Worm (Caenorhabditis elegans) whole organism, late embryonic: Measurements from ENCODE around the gene R11D1.4.

Experiments used
- F13H6.1 ChIP-seq: sonication (generic microtip); optimal IDR thresholded peaks from 2 replicates; lab custom pipeline; 2016; ENCODE audit warnings: missing genetic modification characterization, missing compliant biosample characterization
- K02D7.2 ChIP-seq: sonication (generic microtip); optimal IDR thresholded peaks from 2 replicates; lab custom pipeline; 2017; ENCODE audit warnings: mild to moderate bottlenecking, missing genetic modification characterization, missing compliant biosample characterization
- K09A11.1 ChIP-seq: sonication (generic microtip); optimal IDR thresholded peaks from 2 replicates; lab custom pipeline; 2017; ENCODE audit warnings: antibody characterized with exemption, mild to moderate bottlenecking, missing genetic modification characterization, missing compliant biosample characterization; ENCODE audit not compliant: insufficient read depth
- T23F11.4 ChIP-seq: fragments of 200-800 bp; sonication (Bioruptor generic); optimal IDR thresholded peaks from 2 replicates; lab custom pipeline; 2018; ENCODE audit warnings: mild to moderate bottlenecking, missing genetic modification characterization, missing compliant biosample characterization
- Y22D7AL.16 ChIP-seq: sonication (generic microtip); optimal IDR thresholded peaks from 2 replicates; lab custom pipeline; 2016; ENCODE audit warnings: missing genetic modification characterization, missing compliant biosample characterization
- ahr-1 ChIP-seq: sonication (generic microtip); optimal IDR thresholded peaks from 2 replicates; lab custom pipeline; 2016; ENCODE audit warnings: missing genetic modification characterization, missing compliant biosample characterization
- ceh-19 ChIP-seq: fragments of 200-800 bp; sonication (Bioruptor generic); optimal IDR thresholded peaks from 2 replicates; lab custom pipeline; 2018; ENCODE audit warnings: mild to moderate bottlenecking, missing genetic modification characterization, missing compliant biosample characterization
- ceh-31 ChIP-seq: sonication (generic microtip); optimal IDR thresholded peaks from 2 replicates; lab custom pipeline; 2016; ENCODE audit warnings: missing genetic modification characterization, missing compliant biosample characterization
- ceh-45 ChIP-seq: fragments of 200-800 bp; sonication (Bioruptor generic); IDR thresholded peaks from 2 replicates; pipeline ENCODE4 v1.3.6; 2022; ENCODE audit warnings: missing genetic modification reagents, missing genetic modification characterization, missing compliant biosample characterization
- ceh-48 ChIP-seq: sonication (generic microtip); optimal IDR thresholded peaks from 2 replicates; lab custom pipeline; 2016; ENCODE audit warnings: missing genetic modification characterization, inconsistent platforms, missing compliant biosample characterization
- ceh-9 ChIP-seq: sonication (generic microtip); optimal IDR thresholded peaks from 2 replicates; lab custom pipeline; 2016; ENCODE audit warnings: mild to moderate bottlenecking, missing genetic modification characterization, inconsistent platforms, missing compliant biosample characterization
- dmd-4 ChIP-seq: sonication (generic microtip); optimal IDR thresholded peaks from 2 replicates; lab custom pipeline; 2016; ENCODE audit warnings: borderline replicate concordance, missing genetic modification characterization, missing compliant biosample characterization
- dve-1 ChIP-seq: sonication (generic microtip); optimal IDR thresholded peaks from 2 replicates; lab custom pipeline; 2017; ENCODE audit warnings: antibody characterized with exemption, mild to moderate bottlenecking, missing genetic modification characterization, missing compliant biosample characterization
- elt-2 ChIP-seq: sonication (generic microtip); optimal IDR thresholded peaks from 2 replicates; lab custom pipeline; 2016; ENCODE audit warnings: missing genetic modification reagents, missing genetic modification characterization, missing compliant biosample characterization
- ets-4 ChIP-seq: sonication (generic microtip); optimal IDR thresholded peaks from 2 replicates; lab custom pipeline; 2016; ENCODE audit warnings: missing genetic modification characterization, missing compliant biosample characterization
- fax-1 ChIP-seq: sonication (generic microtip); optimal IDR thresholded peaks from 2 replicates; lab custom pipeline; 2016; ENCODE audit warnings: missing genotype, missing genetic modification characterization, missing compliant biosample characterization
- hlh-15 ChIP-seq: sonication (generic microtip); optimal IDR thresholded peaks from 2 replicates; lab custom pipeline; 2016; ENCODE audit warnings: missing genetic modification characterization, missing compliant biosample characterization
- hlh-6 ChIP-seq: sonication (generic microtip); optimal IDR thresholded peaks from 2 replicates; lab custom pipeline; 2016; ENCODE audit warnings: missing genotype, missing genetic modification characterization, missing compliant biosample characterization
- hlh-8 ChIP-seq: sonication (generic microtip); optimal IDR thresholded peaks from 2 replicates; lab custom pipeline; 2016; ENCODE audit warnings: missing genotype, missing genetic modification characterization, missing compliant biosample characterization
- nhr-232 ChIP-seq: sonication (generic microtip); optimal IDR thresholded peaks from 2 replicates; lab custom pipeline; 2016; ENCODE audit warnings: missing genetic modification characterization, missing compliant biosample characterization
- pag-3 ChIP-seq: sonication (generic microtip); optimal IDR thresholded peaks from 2 replicates; lab custom pipeline; 2016; ENCODE audit warnings: missing compliant biosample characterization, missing genetic modification characterization, borderline replicate concordance
- pat-9 ChIP-seq: fragments of 200-800 bp; sonication (Bioruptor generic); optimal IDR thresholded peaks from 2 replicates; lab custom pipeline; 2018; ENCODE audit warnings: mild to moderate bottlenecking, missing genetic modification characterization, moderate library complexity, missing compliant biosample characterization
- pha-2 ChIP-seq: sonication (generic microtip); optimal IDR thresholded peaks from 2 replicates; lab custom pipeline; 2017; ENCODE audit warnings: mild to moderate bottlenecking, missing genetic modification characterization, missing compliant biosample characterization
- pha-4 ChIP-seq: fragments of 150-350 bp; optimal IDR thresholded peaks from 2 replicates; lab custom pipeline; 2018; ENCODE audit warnings: missing biosample characterization, missing genetic modification reagents, missing genetic modification characterization
- ref-2 ChIP-seq: sonication (generic microtip); optimal IDR thresholded peaks from 2 replicates; lab custom pipeline; 2016; ENCODE audit warnings: missing genetic modification characterization, missing compliant biosample characterization
- sox-2 ChIP-seq: fragments of 200-800 bp; sonication (Bioruptor generic); IDR thresholded peaks from 2 replicates; pipeline ENCODE4 v1.3.6; 2022; ENCODE audit warnings: missing genetic modification reagents, missing genetic modification characterization, missing compliant biosample characterization
- sox-4 ChIP-seq: sonication (generic microtip); optimal IDR thresholded peaks from 2 replicates; lab custom pipeline; 2017; ENCODE audit warnings: mild to moderate bottlenecking, missing genetic modification characterization, inconsistent platforms, missing compliant biosample characterization
- syd-9 ChIP-seq: sonication (generic microtip); optimal IDR thresholded peaks from 2 replicates; lab custom pipeline; 2016; ENCODE audit warnings: mild to moderate bottlenecking, missing genetic modification characterization, moderate library complexity, missing compliant biosample characterization
- tbx-2 ChIP-seq: sonication (generic microtip); optimal IDR thresholded peaks from 2 replicates; lab custom pipeline; 2016; ENCODE audit warnings: missing genetic modification characterization, missing compliant biosample characterization
- tbx-7 ChIP-seq: sonication (generic microtip); optimal IDR thresholded peaks from 2 replicates; lab custom pipeline; 2016; ENCODE audit warnings: missing genotype, missing genetic modification characterization, missing compliant biosample characterization
- ttx-3 ChIP-seq: sonication (generic microtip); optimal IDR thresholded peaks from 2 replicates; lab custom pipeline; 2016; ENCODE audit warnings: missing genetic modification reagents, missing genetic modification characterization, missing compliant biosample characterization
- unc-3 ChIP-seq, 2 experiments: fragments of 200-800 bp in 1 of 2; sonication (Bioruptor generic) in 1 of 2; sonication (generic microtip) in 1 of 2; conservative IDR thresholded peaks in 1 of 2; optimal IDR thresholded peaks in 1 of 2; 2 replicates each; pipeline versions ENCODE4 v1.3.6 to Lab custom; 2016 to 2022; ENCODE audit warnings: missing compliant biosample characterization in 2 of 2, missing genetic modification characterization in 2 of 2, missing genetic modification reagents in 1 of 2
- unc-55 ChIP-seq: sonication (generic microtip); optimal IDR thresholded peaks from 2 replicates; lab custom pipeline; 2017; ENCODE audit warnings: missing biosample characterization, missing genetic modification reagents, missing genetic modification characterization
- unc-86 ChIP-seq: sonication (generic microtip); optimal IDR thresholded peaks from 2 replicates; lab custom pipeline; 2016; ENCODE audit warnings: missing genetic modification characterization, missing compliant biosample characterization
- zip-5 ChIP-seq: sonication (generic microtip); optimal IDR thresholded peaks from 2 replicates; lab custom pipeline; 2016; ENCODE audit warnings: missing genetic modification characterization, missing compliant biosample characterization
- ztf-16 ChIP-seq: sonication (generic microtip); optimal IDR thresholded peaks from 2 replicates; lab custom pipeline; 2017; ENCODE audit warnings: missing genetic modification characterization, missing compliant biosample characterization

Gene R11D1.4

ce11 chrV:12667926-12668325, 46.1 kb downstream of the R11D1.4 start, which contains the start of gene W05B10.4:
Gene W05B10.4, plus strand, starts transcription at chrV:12668226.
- TF ChIP-seq pat-9, result no peak
- TF ChIP-seq pha-2, result no peak
- TF ChIP-seq tbx-7, result no peak
- no peak for TF ChIP-seq zip-5 (tag; lab: Kevin White, UChicago)
- TF ChIP-seq ttx-3, result no peak
- no peak for TF ChIP-seq T23F11.4 (GFP tag; lab: Kevin White, UChicago)
- TF ChIP-seq Y22D7AL.16 (tag; lab: Kevin White, UChicago), result no peak
- TF ChIP-seq elt-2 (tag; lab: Kevin White, UChicago), result no peak
- TF ChIP-seq, all 69 proteins: peak for 0

ce11 chrV:12667397-12667796, 46.6 kb downstream of the R11D1.4 start:
- no peak for TF ChIP-seq tbx-2 (tag; lab: Kevin White, UChicago)
- no peak for TF ChIP-seq ceh-48 (tag; lab: Kevin White, UChicago)
- no peak for TF ChIP-seq ceh-45 (GFP tag; lab: Robert Waterston, UW)
- TF ChIP-seq hlh-8 (tag; lab: Kevin White, UChicago), result no peak
- no peak for TF ChIP-seq ceh-19
- TF ChIP-seq syd-9 (tag; lab: Kevin White, UChicago), result no peak
- no peak for TF ChIP-seq ztf-16
- no peak for TF ChIP-seq pat-9
- no peak for TF ChIP-seq ets-4 (tag; lab: Kevin White, UChicago)
- no peak for TF ChIP-seq K09A11.1 (tag; lab: Kevin White, UChicago)
- no peak for TF ChIP-seq K02D7.2
- no peak for TF ChIP-seq ref-2 (tag; lab: Kevin White, UChicago)
- no peak for TF ChIP-seq sox-4 (tag; lab: Kevin White, UChicago)
- TF ChIP-seq zip-5 (tag; lab: Kevin White, UChicago), result no peak
- no peak for TF ChIP-seq pha-2
- TF ChIP-seq dmd-4 (tag; lab: Kevin White, UChicago), result no peak

ce11 chrV:12663386-12663785, 50.6 kb downstream of the R11D1.4 start:
- TF ChIP-seq ets-4 (tag; lab: Kevin White, UChicago), result no peak
- no peak for TF ChIP-seq pag-3
- no peak for TF ChIP-seq hlh-8 (tag; lab: Kevin White, UChicago)
- TF ChIP-seq fax-1, result no peak
- TF ChIP-seq F13H6.1 (tag; lab: Kevin White, UChicago), result no peak
- TF ChIP-seq nhr-232 (tag; lab: Kevin White, UChicago), result no peak
- no peak for TF ChIP-seq unc-55 (GFP tag; lab: Kevin White, UChicago)
- TF ChIP-seq sox-2 (GFP tag; lab: Robert Waterston, UW), result no peak
- TF ChIP-seq ahr-1 (tag; lab: Kevin White, UChicago), result no peak
- TF ChIP-seq hlh-15, result no peak
- no peak for TF ChIP-seq ttx-3
- no peak for TF ChIP-seq dve-1
- TF ChIP-seq unc-86 (tag; lab: Kevin White, UChicago), result no peak
- TF ChIP-seq ceh-31 (tag; lab: Kevin White, UChicago), result no peak
- TF ChIP-seq unc-3 (GFP tag; conservative IDR thresholded peaks at IDR 0.05; lab: Robert Waterston, UW), result no peak
- TF ChIP-seq unc-3 (tag; optimal IDR thresholded peaks at IDR 0.05; lab: Kevin White, UChicago), result no peak
- no peak for TF ChIP-seq ceh-9 (tag; lab: Kevin White, UChicago)
- no peak for TF ChIP-seq hlh-6 (tag; lab: Kevin White, UChicago)
- TF ChIP-seq pha-4 (tag; lab: Kevin White, UChicago), result no peak
